Fruit fly (Drosophila melanogaster) whole organism, embryonic: Measurements from ENCODE around the gene CG8281.
A peak's percentile ranks its signal among the peaks of the same experiment; 100 is the strongest.

Source experiments
- ATbp ChIP-seq: fragments of 200-800 bp; sonication (Bioruptor generic); optimal IDR thresholded peaks from 2 replicates; lab custom pipeline; 2017; ENCODE audit warnings: missing biosample characterization, mild to moderate bottlenecking, missing genetic modification characterization, missing genetic modification reagents
- CG10147 ChIP-seq: fragments of 200-800 bp; sonication (Bioruptor generic); optimal IDR thresholded peaks from 2 replicates; lab custom pipeline; 2019; ENCODE audit warnings: missing biosample characterization, mild to moderate bottlenecking, missing genetic modification characterization, moderate library complexity
- CG10654 ChIP-seq: fragments of 200-800 bp; sonication (Bioruptor generic); optimal IDR thresholded peaks from 2 replicates; lab custom pipeline; 2016; ENCODE audit warnings: missing biosample characterization, missing genetic modification characterization
- CG11085 ChIP-seq: fragments of 200-800 bp; sonication (Bioruptor generic); IDR thresholded peaks from 2 replicates; pipeline ENCODE4 v1.3.6; 2022; ENCODE audit warnings: missing biosample characterization, missing genetic modification characterization
- CG11093 ChIP-seq: fragments of 200-800 bp; sonication (Bioruptor generic); IDR thresholded peaks from 3 replicates; pipeline ENCODE4 v1.3.6; 2022; ENCODE audit warnings: missing biosample characterization, missing genetic modification characterization
- CG11504 ChIP-seq: fragments of 200-800 bp; sonication (Bioruptor generic); optimal IDR thresholded peaks from 3 replicates; lab custom pipeline; 2019; ENCODE audit warnings: missing biosample characterization, mild to moderate bottlenecking, missing genetic modification characterization, moderate library complexity
- CG11723 ChIP-seq: fragments of 200-800 bp; sonication (Bioruptor generic); optimal IDR thresholded peaks from 2 replicates; lab custom pipeline; 2017; ENCODE audit warnings: missing biosample characterization, mild to moderate bottlenecking, missing genetic modification characterization
- CG12391 ChIP-seq: fragments of 200-800 bp; sonication (Bioruptor generic); optimal IDR thresholded peaks from 3 replicates; lab custom pipeline; 2018; ENCODE audit warnings: missing biosample characterization, mild to moderate bottlenecking, missing genetic modification characterization, moderate library complexity
- CG13287 ChIP-seq: fragments of 200-800 bp; sonication (Bioruptor generic); IDR thresholded peaks from 2 replicates; pipeline ENCODE4 v1.3.6; 2022; ENCODE audit warnings: missing biosample characterization, missing genetic modification characterization; ENCODE audit not compliant: partially characterized antibody
- CG13894 ChIP-seq: fragments of 200-800 bp; sonication (Bioruptor generic); optimal IDR thresholded peaks from 3 replicates; lab custom pipeline; 2018; ENCODE audit warnings: missing biosample characterization, mild to moderate bottlenecking, missing genetic modification characterization, moderate library complexity
- CG14014 ChIP-seq: fragments of 200-800 bp; sonication (Bioruptor generic); IDR thresholded peaks from 2 replicates; pipeline ENCODE4 v1.3.6; 2022; ENCODE audit warnings: missing biosample characterization, missing genetic modification characterization
- CG14710 ChIP-seq: fragments of 200-800 bp; sonication (Bioruptor generic); optimal IDR thresholded peaks from 3 replicates; lab custom pipeline; 2019; ENCODE audit warnings: missing biosample characterization, mild to moderate bottlenecking, missing genetic modification characterization, moderate library complexity
- CG18011 ChIP-seq: fragments of 200-800 bp; sonication (Bioruptor generic); optimal IDR thresholded peaks from 2 replicates; lab custom pipeline; 2017; ENCODE audit warnings: missing biosample characterization, missing genetic modification characterization, mild to moderate bottlenecking, moderate library complexity, missing genotype
- CG18599 ChIP-seq: fragments of 200-800 bp; sonication (Bioruptor generic); optimal IDR thresholded peaks from 3 replicates; lab custom pipeline; 2017; ENCODE audit warnings: missing biosample characterization, missing genetic modification characterization, mild to moderate bottlenecking, moderate library complexity, missing genetic modification reagents
- CG3726 ChIP-seq: fragments of 200-800 bp; sonication (Bioruptor generic); IDR thresholded peaks from 3 replicates; pipeline ENCODE4, ENCODE4 v1.3.6; 2022; ENCODE audit warnings: missing biosample characterization, missing genetic modification characterization
- CG5245 ChIP-seq: fragments of 200-800 bp; sonication (Bioruptor generic); optimal IDR thresholded peaks from 3 replicates; lab custom pipeline; 2016; ENCODE audit warnings: missing biosample characterization, missing genetic modification characterization
- CG6272 ChIP-seq: fragments of 200-800 bp; sonication (Bioruptor generic); IDR thresholded peaks from 2 replicates; pipeline ENCODE4 v1.3.6; 2022; ENCODE audit warnings: missing biosample characterization, missing genetic modification characterization
- CG7271 ChIP-seq: fragments of 200-800 bp; sonication (Bioruptor generic); optimal IDR thresholded peaks from 2 replicates; lab custom pipeline; 2018; ENCODE audit warnings: missing biosample characterization, mild to moderate bottlenecking, missing genetic modification characterization, moderate library complexity
- Dip3 ChIP-seq: fragments of 200-800 bp; sonication (Bioruptor generic); optimal IDR thresholded peaks from 3 replicates; lab custom pipeline; 2016; ENCODE audit warnings: missing biosample characterization, missing genetic modification characterization
- Eip74EF ChIP-seq, 2 experiments: fragments of 200-800 bp in 1 of 2; fragments of >200 bp in 1 of 2; sonication (Bioruptor generic) in 1 of 2; optimal IDR thresholded peaks; 2 replicates each; lab custom pipeline; 2017 to 2019; ENCODE audit warnings: missing biosample characterization in 2 of 2, missing genetic modification characterization in 2 of 2, mild to moderate bottlenecking in 1 of 2, moderate library complexity in 1 of 2
- Fer1 ChIP-seq: fragments of 200-800 bp; sonication (Bioruptor generic); optimal IDR thresholded peaks from 2 replicates; lab custom pipeline; 2017; ENCODE audit warnings: missing biosample characterization, mild to moderate bottlenecking, missing genetic modification characterization
- Fer3 ChIP-seq: fragments of 200-800 bp; sonication (Bioruptor generic); optimal IDR thresholded peaks from 2 replicates; lab custom pipeline; 2018; ENCODE audit warnings: missing biosample characterization, mild to moderate bottlenecking, missing genetic modification characterization, moderate library complexity
- HLHmδ ChIP-seq: fragments of 200-800 bp; sonication (Bioruptor generic); optimal IDR thresholded peaks from 2 replicates; lab custom pipeline; 2018; ENCODE audit warnings: missing biosample characterization, mild to moderate bottlenecking, missing genetic modification characterization, moderate library complexity
- HmgZ ChIP-seq: fragments of 200-800 bp; sonication (Bioruptor generic); optimal IDR thresholded peaks from 2 replicates; lab custom pipeline; 2018; ENCODE audit warnings: missing biosample characterization, mild to moderate bottlenecking, missing genetic modification characterization
- MESR4 ChIP-seq: fragments of 200-800 bp; sonication (Bioruptor generic); optimal IDR thresholded peaks from 2 replicates; lab custom pipeline; 2018; ENCODE audit warnings: missing biosample characterization, mild to moderate bottlenecking, missing genetic modification characterization, moderate library complexity
- NC2α ChIP-seq: fragments of 200-800 bp; sonication (Bioruptor generic); optimal IDR thresholded peaks from 2 replicates; lab custom pipeline; 2016; ENCODE audit warnings: missing biosample characterization, missing genetic modification characterization
- NK7.1 ChIP-seq: fragments of 200-800 bp; sonication (Bioruptor generic); optimal IDR thresholded peaks from 3 replicates; lab custom pipeline; 2016; ENCODE audit warnings: missing biosample characterization, missing genetic modification characterization
- Opbp ChIP-seq: fragments of 200-800 bp; sonication (Bioruptor generic); IDR thresholded peaks from 3 replicates; pipeline ENCODE4 v1.3.6; 2022; ENCODE audit warnings: missing biosample characterization, missing genetic modification characterization; ENCODE audit not compliant: partially characterized antibody
- Rfx ChIP-seq: fragments of 200-800 bp; sonication (Bioruptor generic); IDR thresholded peaks from 2 replicates; pipeline ENCODE4 v1.3.6; 2022; ENCODE audit warnings: missing biosample characterization, missing genetic modification characterization
- Spps ChIP-seq: fragments of 200-800 bp; sonication (Bioruptor generic); optimal IDR thresholded peaks from 2 replicates; lab custom pipeline; 2018; ENCODE audit warnings: missing biosample characterization, mild to moderate bottlenecking, missing genetic modification characterization
- Sry-β ChIP-seq: fragments of 200-800 bp; sonication (Bioruptor generic); optimal IDR thresholded peaks from 2 replicates; lab custom pipeline; 2018; ENCODE audit warnings: missing biosample characterization, mild to moderate bottlenecking, missing genetic modification characterization, moderate library complexity
- bab2 ChIP-seq: fragments of 200-800 bp; sonication (Bioruptor generic); optimal IDR thresholded peaks from 2 replicates; lab custom pipeline; 2016; ENCODE audit warnings: missing biosample characterization, missing genetic modification characterization
- bcd ChIP-seq: fragments of 200-800 bp; sonication (Bioruptor generic); optimal IDR thresholded peaks from 2 replicates; lab custom pipeline; 2017; ENCODE audit warnings: missing biosample characterization, mild to moderate bottlenecking, missing genetic modification characterization
- bowl ChIP-seq: fragments of 200-800 bp; sonication (Bioruptor generic); IDR thresholded peaks from 2 replicates; pipeline ENCODE4 v1.3.6; 2022; ENCODE audit warnings: missing biosample characterization, missing genetic modification characterization
- br ChIP-seq: fragments of >200 bp; optimal IDR thresholded peaks from 2 replicates; lab custom pipeline; 2017
- chm ChIP-seq: fragments of 200-800 bp; sonication (Bioruptor generic); IDR thresholded peaks from 2 replicates; pipeline ENCODE4 v1.3.6; 2022; ENCODE audit warnings: missing biosample characterization, missing genetic modification characterization
- dmrt99B ChIP-seq: fragments of 200-800 bp; sonication (Bioruptor generic); optimal IDR thresholded peaks from 2 replicates; lab custom pipeline; 2018; ENCODE audit warnings: missing biosample characterization, mild to moderate bottlenecking, missing genetic modification characterization, moderate library complexity
- dysf ChIP-seq: fragments of 200-800 bp; sonication (Bioruptor generic); IDR thresholded peaks from 3 replicates; pipeline ENCODE4 v1.3.6; 2022; ENCODE audit warnings: missing biosample characterization, missing genetic modification characterization
- hbn ChIP-seq: fragments of 200-800 bp; sonication (Bioruptor generic); IDR thresholded peaks from 2 replicates; pipeline ENCODE4 v1.3.6; 2022; ENCODE audit warnings: missing biosample characterization, missing genetic modification characterization; ENCODE audit not compliant: partially characterized antibody
- jing ChIP-seq: fragments of 200-800 bp; sonication (Bioruptor generic); optimal IDR thresholded peaks from 2 replicates; lab custom pipeline; 2018; ENCODE audit warnings: missing biosample characterization, mild to moderate bottlenecking, missing genetic modification characterization
- lov ChIP-seq, 2 experiments: fragments of 200-800 bp in 1 of 2; fragments of >200 bp in 1 of 2; sonication (Bioruptor generic) in 1 of 2; IDR thresholded peaks in 1 of 2; optimal IDR thresholded peaks in 1 of 2; 2 replicates in 1 of 2; 3 replicates in 1 of 2; pipeline versions ENCODE4 v1.3.6 to Lab custom; 2017 to 2022; ENCODE audit warnings: missing biosample characterization in 1 of 2, missing genetic modification characterization in 1 of 2
- nmo ChIP-seq: fragments of 200-800 bp; sonication (Bioruptor generic); optimal IDR thresholded peaks from 2 replicates; lab custom pipeline; 2018; ENCODE audit warnings: missing biosample characterization, mild to moderate bottlenecking, missing genetic modification characterization, moderate library complexity
- ro ChIP-seq: fragments of 200-800 bp; sonication (Bioruptor generic); IDR thresholded peaks from 2 replicates; pipeline ENCODE4 v1.3.6; 2022; ENCODE audit warnings: missing biosample characterization, missing genetic modification characterization
- sd ChIP-seq: fragments of 200-800 bp; sonication (Bioruptor generic); optimal IDR thresholded peaks from 3 replicates; lab custom pipeline; 2018; ENCODE audit warnings: missing biosample characterization, mild to moderate bottlenecking, missing genetic modification characterization, moderate library complexity
- sna ChIP-seq: fragments of 200-800 bp; sonication (Bioruptor generic); IDR thresholded peaks from 2 replicates; pipeline ENCODE4 v1.3.6; 2022; ENCODE audit warnings: missing biosample characterization, missing genetic modification characterization; ENCODE audit not compliant: partially characterized antibody
- vfl ChIP-seq: fragments of 200-800 bp; sonication (Bioruptor generic); optimal IDR thresholded peaks from 2 replicates; lab custom pipeline; 2016; ENCODE audit warnings: missing biosample characterization, missing genetic modification characterization
- vvl ChIP-seq: fragments of 200-800 bp; sonication (Bioruptor generic); IDR thresholded peaks from 2 replicates; pipeline ENCODE4 v1.3.6; 2022; ENCODE audit warnings: missing biosample characterization, missing genetic modification characterization
- yki ChIP-seq: fragments of >200 bp; optimal IDR thresholded peaks from 3 replicates; lab custom pipeline; 2018

Gene CG8281

dm6 chr3L:7903489-7904150 is 8.6 kb upstream of the CG8281 start (continued):
- peak; percentile 49 for TF ChIP-seq CG18011
- peak; percentile 58 for TF ChIP-seq jing (GFP tag; lab: Kevin White, UChicago)
- peak; percentile 86 for TF ChIP-seq dysf (GFP tag; lab: Robert Waterston, UW)
- TF ChIP-seq CG5245 (GFP tag; lab: Kevin White, UChicago) = peak; percentile 67
- peak; percentile 66 for TF ChIP-seq Sry-β
- peak; percentile 83 for TF ChIP-seq Spps
- peak; percentile 79 for TF ChIP-seq NK7.1 (GFP tag; lab: Kevin White, UChicago)
- peak; percentile 66 for TF ChIP-seq CG6272 (GFP tag; lab: Robert Waterston, UW)
- peak; percentile 79 for TF ChIP-seq CG11723 (GFP tag; lab: Kevin White, UChicago)
- TF ChIP-seq nmo (GFP tag; lab: Kevin White, UChicago) = peak; percentile 94
- no peak for TF ChIP-seq lov (optimal IDR thresholded peaks at IDR 0.05; lab: Kevin White, UChicago)
- TF ChIP-seq lov (GFP tag; IDR thresholded peaks at IDR 0.05; lab: Robert Waterston, UW) = 0 out of 3 replicates have a peak, but pooled peaks have one; percentile 71
- peak in 1 of 2 experiments; percentile 91 for TF ChIP-seq Eip74EF (GFP tag; optimal IDR thresholded peaks at IDR 0.05; lab: Kevin White, UChicago)
- TF ChIP-seq dmrt99B = peak; percentile 90
- TF ChIP-seq chm (GFP tag; lab: Robert Waterston, UW) = peak; percentile 88
- peak; percentile 65 for TF ChIP-seq ro
- TF ChIP-seq sd = peak; percentile 95
- peak; percentile 75 for TF ChIP-seq Fer1
- peak; percentile 76 for TF ChIP-seq HmgZ (tag; lab: Kevin White, UChicago)
- no peak for TF ChIP-seq CG13287
- peak; percentile 61 for TF ChIP-seq NC2α
- no peak for TF ChIP-seq br
- no peak for TF ChIP-seq sna (GFP tag; lab: Robert Waterston, UW)
- TF ChIP-seq bcd (GFP tag; lab: Kevin White, UChicago) = peak; percentile 80
- TF ChIP-seq Dip3 (GFP tag; lab: Kevin White, UChicago) = peak; percentile 75
- peak; percentile 75 for TF ChIP-seq CG10654 (GFP tag; lab: Kevin White, UChicago)
- no peak for TF ChIP-seq vfl
- peak; percentile 75; the same call in 2 of the 3 replicates for TF ChIP-seq CG3726
- TF ChIP-seq yki = no peak
- peak; percentile 92 for TF ChIP-seq CG12391 (tag; lab: Kevin White, UChicago)
- TF ChIP-seq CG7271 = peak; percentile 65
- TF ChIP-seq bab2 (GFP tag; lab: Kevin White, UChicago) = peak; percentile 91
- TF ChIP-seq Opbp = 0 out of 3 replicates have a peak, but pooled peaks have one; percentile 6
- TF ChIP-seq Fer3 (tag; lab: Kevin White, UChicago) = peak; percentile 86
- TF ChIP-seq CG11504 (tag; lab: Kevin White, UChicago) = peak; percentile 89
- TF ChIP-seq Rfx (GFP tag; lab: Robert Waterston, UW) = peak; percentile 72
- TF ChIP-seq ATbp (GFP tag; lab: Kevin White, UChicago) = peak; percentile 86
- TF ChIP-seq CG13894 = no peak
- TF ChIP-seq HLHmδ (GFP tag; lab: Kevin White, UChicago) = no peak
- peak; percentile 88 for TF ChIP-seq CG10147 (GFP tag; lab: Kevin White, UChicago)
- peak; percentile 66 for TF ChIP-seq bowl
- peak; percentile 68 for TF ChIP-seq CG11085 (GFP tag; lab: Robert Waterston, UW)
- TF ChIP-seq CG14710 (tag; lab: Kevin White, UChicago) = peak; percentile 92
- peak; percentile 79 for TF ChIP-seq CG18599 (GFP tag; lab: Kevin White, UChicago)
- peak; percentile 7 for TF ChIP-seq MESR4 (GFP tag; lab: Kevin White, UChicago)
- TF ChIP-seq CG11093 (GFP tag; lab: Robert Waterston, UW) = peak; percentile 69; the same call in 2 of the 3 replicates
- no peak for TF ChIP-seq hbn
- TF ChIP-seq vvl (GFP tag; lab: Robert Waterston, UW) = peak; percentile 95
- TF ChIP-seq CG14014 = peak; percentile 77
